Worm (Caenorhabditis elegans): Measurements from ENCODE around the gene Y38H6C.13.

- TF ChIP-seq him-1 (tag; optimal IDR thresholded peaks at IDR 0.05) (no peak), dao-5 (tag; optimal IDR thresholded peaks at IDR 0.05) (no peak), W03F9.2 (tag; optimal IDR thresholded peaks at IDR 0.05) (no peak)
These were observed 19.5 kb downstream of the Y38H6C.13 start, which contains the start of gene Y38H6C.18 for ce11 chrV:20547048-20547447.
